Worm (Caenorhabditis elegans): Measurements from ENCODE around the gene jun-1.

ce11 chrII:9177080-9177479, 64.1 kb downstream of the jun-1 start, which contains the start of the genes sec-5 and pir-1:
- TF ChIP-seq klf-2 (GFP tag; conservative IDR thresholded peaks at IDR 0.05) (no peak), ztf-29 (GFP tag; IDR thresholded peaks at IDR 0.05) (no peak), ref-1 (GFP tag; conservative IDR thresholded peaks at IDR 0.05) (no peak)

Measured in whole organism, midembryonic.